Fruit fly (Drosophila melanogaster): ENCODE data around the gene Lsp1beta.

The Lsp1beta gene

DNA sequence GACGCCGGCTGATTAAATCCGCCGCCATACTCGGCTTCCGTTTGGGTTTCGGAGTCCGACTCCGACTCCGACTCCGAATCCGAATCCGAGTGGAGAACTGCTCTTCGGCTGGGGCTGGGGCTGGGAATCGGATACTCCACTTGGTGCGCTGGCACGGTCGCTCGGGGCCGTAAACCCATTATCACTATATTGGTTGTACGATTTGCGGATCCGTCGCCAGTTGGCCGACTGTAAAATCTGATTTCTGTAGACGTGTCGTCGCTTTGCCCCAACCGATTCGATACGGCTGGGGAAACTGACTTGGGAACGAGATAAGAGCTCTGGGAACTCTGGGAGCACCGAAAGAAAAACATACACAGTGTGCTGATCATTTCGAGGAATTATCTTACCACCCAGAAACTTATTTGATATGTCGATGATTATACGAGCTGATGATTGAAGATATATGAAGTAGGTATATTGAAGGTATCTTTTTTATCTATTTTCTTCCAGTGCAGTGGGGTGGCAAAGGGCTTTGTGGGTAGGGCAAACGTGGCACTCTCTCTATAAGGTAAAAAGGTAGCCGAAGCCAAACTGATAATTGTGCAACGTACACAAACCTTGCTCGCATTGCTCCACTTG, 40.3 kb upstream of the Lsp1beta start (continued):
- TF ChIP-seq CG30431 (GFP tag; optimal IDR thresholded peaks at IDR 0.05), result no peak
- no peak for TF ChIP-seq Kr (GFP tag; optimal IDR thresholded peaks at IDR 0.05)
- peak; percentile 82 for TF ChIP-seq CG1603 (tag; optimal IDR thresholded peaks at IDR 0.05)
- TF ChIP-seq CG18599 (GFP tag; optimal IDR thresholded peaks at IDR 0.05), result peak; percentile 42
- TF ChIP-seq kah (GFP tag; optimal IDR thresholded peaks at IDR 0.05), result no peak
- TF ChIP-seq hkb (optimal IDR thresholded peaks at IDR 0.05), result no peak
- TF ChIP-seq hkb (GFP tag; IDR thresholded peaks at IDR 0.05), result peak; percentile 75
- no peak for TF ChIP-seq bowl (GFP tag; IDR thresholded peaks at IDR 0.05)
- TF ChIP-seq CG13123 (GFP tag; optimal IDR thresholded peaks at IDR 0.05), result no peak
- no peak for TF ChIP-seq CG7745 (tag; optimal IDR thresholded peaks at IDR 0.05)
- no peak for TF ChIP-seq br (optimal IDR thresholded peaks at IDR 0.05)
- no peak for TF ChIP-seq insv (GFP tag; optimal IDR thresholded peaks at IDR 0.05)
- peak; percentile 31 for TF ChIP-seq CG10462 (GFP tag; optimal IDR thresholded peaks at IDR 0.05)
- TF ChIP-seq BtbVII (GFP tag; optimal IDR thresholded peaks at IDR 0.05), result no peak
- no peak for TF ChIP-seq CG13287 (GFP tag; IDR thresholded peaks at IDR 0.05; ENCODE audit: partially characterized antibody)
- TF ChIP-seq Tbp (GFP tag; optimal IDR thresholded peaks at IDR 0.05), result no peak
- no peak for TF ChIP-seq wek (GFP tag; optimal IDR thresholded peaks at IDR 0.05)
- TF ChIP-seq gem (tag; optimal IDR thresholded peaks at IDR 0.05), result peak; percentile 76
- TF ChIP-seq mirr (GFP tag; optimal IDR thresholded peaks at IDR 0.05), result no peak
- TF ChIP-seq CG3065 (GFP tag; optimal IDR thresholded peaks at IDR 0.05), result no peak
- TF ChIP-seq Gug (GFP tag; IDR thresholded peaks at IDR 0.05), result peak; percentile 28; the same call in 2 of the 4 replicates
- peak; percentile 73 for TF ChIP-seq CG15269 (tag; optimal IDR thresholded peaks at IDR 0.05)
- TF ChIP-seq schlank (tag; optimal IDR thresholded peaks at IDR 0.05), result no peak
- no peak for TF ChIP-seq unc-4 (GFP tag; IDR thresholded peaks at IDR 0.05; ENCODE audit: partially characterized antibody)
- no peak for TF ChIP-seq repo (GFP tag; optimal IDR thresholded peaks at IDR 0.05)
- TF ChIP-seq CG2875 (GFP tag; optimal IDR thresholded peaks at IDR 0.05), result peak; percentile 25
- no peak for TF ChIP-seq dan (GFP tag; IDR thresholded peaks at IDR 0.05)
- no peak for TF ChIP-seq wdn (GFP tag; IDR thresholded peaks at IDR 0.05)
- TF ChIP-seq Rx (GFP tag; IDR thresholded peaks at IDR 0.05), result peak; percentile 47; the same call in 1 of the 2 replicates
- TF ChIP-seq fd96Cb (tag; optimal IDR thresholded peaks at IDR 0.05), result peak; percentile 60
- TF ChIP-seq CG8924 (tag; optimal IDR thresholded peaks at IDR 0.05), result peak; percentile 73
- TF ChIP-seq CG32772 (GFP tag; IDR thresholded peaks at IDR 0.05), result peak; percentile 51; the same call in 1 of the 2 replicates
- peak; percentile 42; the same call in 1 of the 2 replicates for TF ChIP-seq Oaz (GFP tag; IDR thresholded peaks at IDR 0.05)
- no peak for TF ChIP-seq CG2129 (GFP tag; IDR thresholded peaks at IDR 0.05; ENCODE audit: partially characterized antibody)
- peak; percentile 33 for TF ChIP-seq her (GFP tag; optimal IDR thresholded peaks at IDR 0.05)
- no peak for TF ChIP-seq CG4282 (GFP tag; optimal IDR thresholded peaks at IDR 0.05)
- peak; percentile 24 for TF ChIP-seq CG4707 (GFP tag; optimal IDR thresholded peaks at IDR 0.05)
- peak; percentile 31 for TF ChIP-seq Chrac-16 (GFP tag; optimal IDR thresholded peaks at IDR 0.05)
- TF ChIP-seq exex (tag; optimal IDR thresholded peaks at IDR 0.05), result peak; percentile 43
- TF ChIP-seq CG17568 (GFP tag; optimal IDR thresholded peaks at IDR 0.05), result no peak
- TF ChIP-seq PHDP (tag; optimal IDR thresholded peaks at IDR 0.05), result peak; percentile 63
- peak; percentile 20 for TF ChIP-seq CG17829 (tag; optimal IDR thresholded peaks at IDR 0.05)
- TF ChIP-seq chn (GFP tag; optimal IDR thresholded peaks at IDR 0.05), result peak; percentile 57
- peak; percentile 21 for TF ChIP-seq pho (GFP tag; optimal IDR thresholded peaks at IDR 0.05)
- TF ChIP-seq fd102C (GFP tag; optimal IDR thresholded peaks at IDR 0.05), result no peak
- TF ChIP-seq CG6254 (GFP tag; optimal IDR thresholded peaks at IDR 0.05), result no peak
- TF ChIP-seq pum (GFP tag; optimal IDR thresholded peaks at IDR 0.05), result no peak
- peak; percentile 41 for TF ChIP-seq CG10267 (tag; optimal IDR thresholded peaks at IDR 0.05)
- no peak for TF ChIP-seq ase (GFP tag; IDR thresholded peaks at IDR 0.05)
- 0 out of 2 replicates have a peak, but pooled peaks have one; percentile 12 for TF ChIP-seq ssp (GFP tag; IDR thresholded peaks at IDR 0.05)

All from whole organism, embryonic.